Worm (Caenorhabditis elegans) whole organism, L4/young adult: ENCODE measurements around the gene F32D1.11.

Experiments used
- W03F9.2 ChIP-seq: fragments of 150-350 bp; optimal IDR thresholded peaks from 2 replicates; lab custom pipeline; 2014; ENCODE audit warnings: missing biosample characterization, missing genetic modification characterization
- him-1 ChIP-seq: sonication (generic microtip); optimal IDR thresholded peaks from 2 replicates; lab custom pipeline; 2016; ENCODE audit warnings: missing genotype, missing genetic modification reagents, missing genetic modification characterization, missing compliant biosample characterization

DNA sequence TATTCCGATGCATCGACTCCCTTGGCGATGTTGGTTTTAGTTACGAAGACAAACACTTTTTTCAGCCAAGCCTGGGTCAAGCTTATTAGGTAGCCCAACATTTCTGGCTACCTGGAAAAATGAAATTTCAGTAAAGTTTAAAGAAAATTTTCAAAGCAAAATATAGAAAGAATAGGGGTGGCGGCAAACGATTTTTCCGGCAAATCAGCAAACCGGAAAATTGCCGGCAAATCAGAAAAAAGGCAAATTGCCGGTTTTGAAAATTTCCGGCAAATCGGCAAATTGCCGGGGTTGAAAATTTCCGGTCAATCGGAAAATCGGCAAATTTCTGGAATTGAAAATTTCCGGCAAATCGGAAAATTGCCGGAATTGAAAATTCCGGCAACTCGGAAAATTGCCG is 11.3 kb upstream of the F32D1.11 start, which contains the start of gene F32D1.8:
- no peak for TF ChIP-seq W03F9.2 (tag; lab: Kevin White, UChicago)
- no peak for TF ChIP-seq him-1 (tag; lab: Kevin White, UChicago)
